Worm (Caenorhabditis elegans) whole organism, L4/young adult: ENCODE measurements around the gene snpc-1.3.
A peak's percentile ranks its signal among the peaks of the same experiment; 100 is the strongest.

Experiments
- W03F9.2 ChIP-seq: fragments of 150-350 bp; optimal IDR thresholded peaks from 2 replicates; lab custom pipeline; 2014; ENCODE audit warnings: missing biosample characterization, missing genetic modification characterization
- dao-5 ChIP-seq: sonication (generic microtip); optimal IDR thresholded peaks from 2 replicates; lab custom pipeline; 2016; ENCODE audit warnings: missing genotype, missing genetic modification characterization, moderate library complexity, missing compliant biosample characterization
- him-1 ChIP-seq: sonication (generic microtip); optimal IDR thresholded peaks from 2 replicates; lab custom pipeline; 2016; ENCODE audit warnings: missing genotype, missing genetic modification reagents, missing genetic modification characterization, missing compliant biosample characterization

snpc-1.3 gene

DNA sequence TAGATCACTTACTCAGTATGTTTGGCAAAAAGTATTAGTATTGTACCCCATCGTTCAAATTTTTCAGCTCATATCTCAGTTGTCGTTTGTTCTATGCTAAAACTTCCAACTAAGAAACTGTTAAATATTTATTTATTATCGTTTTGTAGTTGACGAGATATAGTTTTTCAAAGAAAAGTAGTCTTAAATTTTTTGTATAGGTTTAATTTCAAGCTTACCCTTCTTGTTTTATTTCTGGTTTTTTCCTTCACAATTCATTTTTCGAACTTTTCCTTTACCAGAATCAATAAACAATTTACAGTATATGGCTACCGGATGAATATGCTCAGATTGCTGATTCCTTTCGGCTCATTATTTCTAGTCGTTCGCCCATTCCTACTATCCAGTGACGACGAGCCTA lies 6.9 kb upstream of the snpc-1.3 start, which contains the start of gene F08F3.1:
Gene F08F3.1, plus strand, starts transcription at position 301 of the 400 bp plus-strand sequence.
- no peak for TF ChIP-seq dao-5
- TF ChIP-seq W03F9.2 (tag; lab: Kevin White, UChicago), result no peak
- no peak for TF ChIP-seq him-1 (tag; lab: Kevin White, UChicago)

DNA sequence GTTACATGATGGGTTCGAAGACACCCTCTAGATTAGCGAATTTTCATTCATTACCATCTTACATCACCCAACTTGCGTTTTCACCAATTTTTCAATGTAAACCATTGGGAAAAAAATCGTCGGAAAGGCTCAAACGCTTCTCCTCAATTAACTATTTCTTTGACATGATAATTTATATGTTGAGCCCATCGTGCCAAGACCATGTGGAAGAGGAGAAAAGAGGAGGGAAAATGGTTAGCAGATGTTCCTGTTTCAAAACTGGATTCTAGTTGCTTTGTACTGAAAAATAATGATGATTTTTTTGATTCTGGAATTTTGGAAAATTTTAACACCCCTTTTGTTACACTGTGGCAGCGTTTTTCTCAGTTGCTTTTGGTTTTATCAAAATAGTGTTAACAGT lies 5.1 kb upstream of the snpc-1.3 start:
- no peak for TF ChIP-seq dao-5
- TF ChIP-seq him-1 (tag; lab: Kevin White, UChicago), result no peak
- no peak for TF ChIP-seq W03F9.2 (tag; lab: Kevin White, UChicago)

DNA sequence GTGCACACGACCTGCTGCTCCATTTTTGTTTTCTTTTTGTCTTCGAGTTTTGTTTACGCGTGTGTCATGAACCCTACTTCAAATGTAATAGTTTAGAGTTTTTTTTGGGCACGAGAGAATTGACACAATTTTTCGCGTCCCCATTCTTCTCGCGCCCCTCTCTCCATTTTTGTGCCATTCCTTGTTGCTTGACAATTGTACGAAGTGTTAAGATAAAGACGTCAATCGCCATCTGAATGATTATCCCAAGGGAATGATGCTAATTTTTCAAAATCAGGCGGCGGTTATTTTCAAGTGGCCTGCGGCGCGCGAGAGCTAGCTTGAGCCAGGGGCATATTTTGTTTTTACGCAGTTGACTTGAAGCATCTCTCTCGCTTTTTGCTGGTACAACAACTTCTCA lies 3.4 kb upstream of the snpc-1.3 start:
- TF ChIP-seq dao-5 (no peak), him-1 (tag; lab: Kevin White, UChicago) (no peak), W03F9.2 (tag; lab: Kevin White, UChicago) (no peak)

DNA sequence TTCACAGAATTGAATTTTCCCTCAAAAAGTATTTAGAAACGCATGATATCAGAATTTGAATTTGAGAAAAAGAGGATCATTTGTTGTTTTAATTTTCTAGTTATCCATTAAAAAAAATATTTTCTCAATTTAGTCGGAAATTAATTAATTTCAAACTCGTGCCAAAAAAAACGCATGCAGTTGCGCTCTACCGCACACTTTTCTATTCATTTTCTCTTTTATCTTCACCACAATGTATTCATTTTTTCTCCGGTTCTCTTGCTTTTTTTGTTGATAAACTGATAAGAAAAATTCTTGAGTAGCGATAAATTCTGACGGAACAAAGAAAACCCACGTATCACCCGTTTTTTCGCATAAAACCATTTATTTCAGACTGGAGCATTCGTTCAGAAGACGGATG lies 5.9 kb downstream of the snpc-1.3 start, which contains the start of gene acl-6:
Gene acl-6, plus strand, starts transcription at position 367 of the 400 bp plus-strand sequence.
- no peak for TF ChIP-seq dao-5
- TF ChIP-seq him-1 (tag; lab: Kevin White, UChicago), result no peak
- peak; percentile 58 for TF ChIP-seq W03F9.2 (tag; lab: Kevin White, UChicago)

DNA sequence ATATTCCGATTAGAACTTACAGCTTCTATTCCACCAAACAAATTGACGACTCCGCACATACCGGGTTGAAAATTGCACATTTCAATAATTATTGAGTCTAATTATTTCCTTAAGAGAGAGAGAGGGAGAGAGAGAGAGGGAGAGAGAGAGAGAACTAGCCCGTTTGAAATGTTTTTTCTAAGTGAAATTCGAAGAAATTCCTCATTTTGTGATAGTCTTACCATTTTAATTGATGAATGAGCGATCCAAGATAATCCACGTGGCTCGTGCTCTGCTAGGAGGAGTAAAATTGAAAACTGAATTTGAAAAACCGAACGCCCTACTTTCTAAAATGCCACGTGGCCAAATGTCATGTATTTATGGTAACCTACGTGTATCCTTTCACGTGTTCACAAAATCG lies 6.5 kb downstream of the snpc-1.3 start, which contains the start of gene F08F3.8:
Gene F08F3.8, minus strand, starts transcription at position 101 of the 400 bp plus-strand sequence.
- TF ChIP-seq W03F9.2 (tag; lab: Kevin White, UChicago), result no peak
- no peak for TF ChIP-seq dao-5
- TF ChIP-seq him-1 (tag; lab: Kevin White, UChicago), result no peak

DNA sequence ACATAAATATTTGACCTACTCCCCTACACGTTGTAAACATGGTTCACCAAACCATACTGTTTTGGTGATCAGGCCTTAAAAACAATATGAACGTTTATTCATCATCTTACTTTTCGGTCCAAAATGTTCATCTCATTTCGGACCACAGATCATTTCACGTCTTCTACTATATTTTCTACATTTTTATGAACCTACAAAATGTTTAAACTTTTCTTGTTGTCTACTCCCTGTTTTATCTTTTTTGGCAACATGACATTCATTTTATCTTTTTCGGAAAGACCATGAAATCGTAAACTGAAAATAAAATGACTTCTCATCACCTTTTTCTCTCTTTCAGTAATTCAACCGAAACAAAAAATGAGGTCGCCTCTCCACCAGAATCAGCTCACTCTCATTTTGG lies 11.1 kb downstream of the snpc-1.3 start, which contains the start of gene rhr-1:
Gene rhr-1, plus strand, starts transcription at position 301 of the 400 bp plus-strand sequence.
- no peak for TF ChIP-seq him-1 (tag; lab: Kevin White, UChicago)
- no peak for TF ChIP-seq dao-5
- TF ChIP-seq W03F9.2 (tag; lab: Kevin White, UChicago), result no peak

DNA sequence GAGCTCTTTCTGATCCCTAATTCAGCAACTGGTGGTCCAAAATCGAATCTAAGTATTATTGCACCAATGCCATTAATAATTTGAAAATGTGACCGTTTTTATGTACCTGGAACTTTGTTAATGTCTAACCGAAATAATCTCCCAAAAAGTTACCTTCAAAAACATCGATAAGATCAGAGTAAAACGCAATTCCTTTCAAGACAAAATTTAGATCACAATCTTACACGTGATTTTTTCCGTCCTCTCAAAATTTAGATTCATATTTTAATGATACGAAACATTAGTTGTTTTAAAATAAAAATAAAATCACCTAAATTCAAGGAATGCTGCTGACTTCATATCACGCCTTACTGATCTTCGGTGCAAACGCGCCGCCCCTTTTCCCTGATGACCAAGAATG lies 12.6 kb downstream of the snpc-1.3 start:
- TF ChIP-seq W03F9.2 (tag; lab: Kevin White, UChicago), result no peak
- no peak for TF ChIP-seq him-1 (tag; lab: Kevin White, UChicago)
- no peak for TF ChIP-seq dao-5

DNA sequence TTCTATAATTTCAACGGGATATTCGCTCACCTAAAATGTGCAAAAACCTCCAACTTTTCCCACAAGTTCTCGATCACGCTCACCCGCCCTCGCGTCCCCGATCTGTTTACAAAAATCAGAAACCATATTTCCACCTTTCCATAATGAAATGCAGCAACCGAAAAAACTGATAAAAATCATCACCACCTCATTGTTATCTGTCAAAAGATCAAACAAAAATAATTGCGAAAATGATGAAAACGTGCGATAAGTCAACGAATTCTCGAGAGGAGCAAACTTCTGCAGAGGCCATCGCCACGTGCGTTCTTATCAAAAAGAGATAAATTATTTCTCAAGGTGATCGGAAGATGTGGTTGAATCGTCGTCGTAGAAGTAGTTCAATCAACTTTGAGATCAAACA lies 14.0 kb downstream of the snpc-1.3 start:
- TF ChIP-seq W03F9.2 (tag; lab: Kevin White, UChicago) (no peak), dao-5 (no peak), him-1 (tag; lab: Kevin White, UChicago) (no peak)

DNA sequence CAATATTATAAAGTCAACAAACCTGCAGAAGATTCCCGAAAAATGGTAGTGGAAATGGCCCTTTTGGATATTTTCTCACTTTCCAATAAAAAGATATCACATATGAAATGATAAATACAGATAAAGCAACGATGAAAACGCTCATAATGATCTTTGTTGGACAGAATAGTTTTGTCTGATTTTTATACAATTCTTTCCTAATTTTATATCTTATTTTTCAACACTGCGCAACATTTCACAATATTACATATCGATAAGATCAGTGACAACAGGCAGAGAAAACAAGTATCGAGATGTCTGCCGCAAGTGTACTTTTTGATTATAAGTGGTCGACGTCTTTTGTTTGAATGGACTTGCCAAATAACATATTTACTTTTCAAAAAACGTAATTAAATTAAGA lies 15.8 kb downstream of the snpc-1.3 start, which contains the start of gene cyp-14A5:
Gene cyp-14A5, minus strand, starts transcription at position 163 of the 400 bp plus-strand sequence.
- no peak for TF ChIP-seq W03F9.2 (tag; lab: Kevin White, UChicago)
- TF ChIP-seq dao-5, result no peak
- TF ChIP-seq him-1 (tag; lab: Kevin White, UChicago), result no peak

DNA sequence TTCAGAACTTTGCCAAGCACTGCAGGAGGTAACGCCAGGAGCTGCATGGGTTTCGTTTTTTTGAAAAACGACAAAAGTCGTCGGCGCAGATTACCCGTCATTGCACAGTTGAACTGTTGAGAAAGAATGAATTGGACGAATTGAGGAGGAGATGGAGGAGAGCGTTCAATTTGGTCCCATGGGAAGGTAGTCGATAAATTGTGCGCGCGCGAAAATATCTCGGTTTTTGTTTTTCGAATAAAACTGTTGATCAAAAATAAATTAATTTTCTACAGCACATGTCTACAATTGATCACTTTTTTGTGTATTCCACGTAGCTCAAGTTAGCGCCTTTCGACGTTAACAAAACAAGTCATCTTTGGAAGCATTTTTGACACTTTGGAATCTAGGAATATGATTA lies 19.1 kb downstream of the snpc-1.3 start, which contains the start of gene F08F3.6:
Gene F08F3.6, minus strand, starts transcription at position 153 of the 400 bp plus-strand sequence.
- TF ChIP-seq dao-5 (no peak), W03F9.2 (tag; lab: Kevin White, UChicago) (no peak), him-1 (tag; lab: Kevin White, UChicago) (no peak)

DNA sequence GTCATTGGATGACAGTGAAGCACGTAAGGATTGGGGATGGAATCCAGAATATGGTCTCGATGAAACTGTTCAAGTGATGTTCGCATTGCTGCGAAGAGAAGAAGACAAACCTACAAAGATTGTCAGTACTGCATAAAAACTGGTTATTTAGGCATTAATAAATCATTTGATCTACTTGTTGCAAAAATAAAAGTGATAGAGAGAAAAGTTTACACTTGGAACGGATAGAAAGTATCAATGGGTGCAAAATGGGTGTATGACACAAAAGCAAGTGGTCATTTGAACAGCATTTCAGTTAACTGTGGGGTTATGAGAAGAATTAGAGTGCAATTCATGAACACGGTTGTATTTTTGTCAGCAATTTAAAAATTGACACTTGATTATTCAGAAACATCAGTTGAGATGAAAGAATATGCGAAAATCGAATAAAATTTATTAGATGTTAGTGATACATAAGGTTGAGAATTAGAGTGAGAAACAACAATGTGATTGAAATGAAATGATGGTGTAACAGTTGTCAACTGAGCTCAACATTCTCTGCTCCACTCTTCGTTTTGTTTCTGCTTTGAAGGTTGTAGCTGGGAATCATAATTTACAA lies 26.1 kb downstream of the snpc-1.3 start, which contains the start of gene F08F3.10:
Gene F08F3.10, plus strand, starts transcription at position 548 of the 598 bp plus-strand sequence.
- TF ChIP-seq W03F9.2 (tag; lab: Kevin White, UChicago) (no peak), him-1 (tag; lab: Kevin White, UChicago) (no peak), dao-5 (no peak)

DNA sequence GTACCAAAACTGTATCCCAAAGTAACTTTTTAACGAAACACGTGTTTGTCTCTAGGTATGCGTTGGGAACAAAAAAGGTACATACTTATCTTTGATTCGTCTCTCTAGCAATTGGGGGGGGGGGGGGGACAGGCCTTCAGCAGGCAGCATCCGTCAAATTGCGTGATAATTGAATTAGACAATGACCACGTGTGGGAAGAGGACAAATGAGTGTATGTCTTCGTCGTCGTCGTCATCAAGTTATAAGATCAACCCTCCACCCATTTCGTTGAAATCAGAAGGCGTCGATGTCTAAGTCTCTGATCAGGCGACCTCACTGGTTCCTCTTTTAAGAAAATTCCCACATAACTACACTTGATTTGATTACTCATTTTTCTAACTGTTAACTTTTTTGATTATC lies 28.3 kb downstream of the snpc-1.3 start, which contains the start of gene F08F3.4:
Gene F08F3.4, plus strand, starts transcription at position 277 of the 400 bp plus-strand sequence.
- TF ChIP-seq him-1 (tag; lab: Kevin White, UChicago) (no peak), dao-5 (no peak), W03F9.2 (tag; lab: Kevin White, UChicago) (no peak)

DNA sequence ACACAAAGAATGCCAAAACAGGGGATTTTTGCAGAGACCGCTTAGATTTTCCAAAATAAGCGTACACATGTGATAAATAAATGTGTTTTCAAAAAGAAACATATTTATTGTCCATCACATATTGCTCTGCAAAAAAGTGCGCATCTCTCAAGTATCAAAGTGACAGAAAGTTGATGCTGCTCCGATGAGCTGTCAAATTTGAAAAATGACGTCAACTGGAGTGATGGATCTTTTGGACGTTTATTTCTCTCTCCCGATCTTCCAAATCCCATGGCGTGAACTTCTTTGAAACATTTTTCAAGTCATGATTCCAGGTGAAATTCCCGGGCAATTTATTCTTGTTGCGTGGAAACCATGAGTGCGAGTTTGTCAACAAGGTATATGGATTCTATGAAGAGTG lies 30.0 kb downstream of the snpc-1.3 start:
- TF ChIP-seq dao-5 (no peak), W03F9.2 (tag; lab: Kevin White, UChicago) (no peak), him-1 (tag; lab: Kevin White, UChicago) (no peak)

DNA sequence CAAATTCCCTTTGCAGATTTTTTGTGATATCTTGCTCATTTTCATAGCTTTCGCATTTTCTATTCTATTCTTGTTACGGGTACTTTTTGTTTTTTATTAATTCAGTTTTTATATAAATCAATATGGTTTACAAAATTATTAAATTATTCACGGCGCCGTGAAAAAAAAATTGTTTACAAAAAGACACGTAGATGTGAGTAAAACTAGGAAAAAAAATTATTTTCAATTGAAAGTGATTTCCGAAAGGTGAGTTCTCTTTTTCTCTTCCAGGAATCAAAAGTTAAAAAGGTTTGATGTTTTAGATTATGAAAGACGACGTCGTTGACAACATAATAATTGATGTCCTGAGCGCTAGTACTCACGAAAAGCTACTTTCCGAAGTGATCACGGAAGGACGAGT lies 30.7 kb downstream of the snpc-1.3 start, which contains the start of gene C25A6.1:
Gene C25A6.1, plus strand, starts transcription at position 301 of the 400 bp plus-strand sequence.
- no peak for TF ChIP-seq him-1 (tag; lab: Kevin White, UChicago)
- TF ChIP-seq dao-5, result no peak
- TF ChIP-seq W03F9.2 (tag; lab: Kevin White, UChicago), result no peak
